Fruit fly (Drosophila melanogaster) whole organism, embryonic: Measurements from ENCODE around the gene dtn.

Experiments
- Awh ChIP-seq: fragments of 200-800 bp; sonication (Bioruptor generic); IDR thresholded peaks from 2 replicates; pipeline ENCODE4, ENCODE4 v1.3.6; 2022; ENCODE audit warnings: missing biosample characterization, missing genetic modification characterization
- HLH4C ChIP-seq: fragments of 200-800 bp; sonication (Bioruptor generic); IDR thresholded peaks from 3 replicates; pipeline ENCODE4 v1.3.6; 2022; ENCODE audit warnings: missing biosample characterization, missing genetic modification characterization; ENCODE audit not compliant: partially characterized antibody
- HLHmδ ChIP-seq: fragments of 200-800 bp; sonication (Bioruptor generic); optimal IDR thresholded peaks from 2 replicates; lab custom pipeline; 2018; ENCODE audit warnings: missing biosample characterization, mild to moderate bottlenecking, missing genetic modification characterization, moderate library complexity
- Sin3A ChIP-seq: fragments of >200 bp; optimal IDR thresholded peaks from 2 replicates; lab custom pipeline; 2018
- inv ChIP-seq: fragments of 200-800 bp; sonication (Bioruptor generic); IDR thresholded peaks from 2 replicates; pipeline ENCODE4 v1.3.6; 2022; ENCODE audit warnings: missing biosample characterization, missing genetic modification characterization; ENCODE audit not compliant: partially characterized antibody
- pan ChIP-seq, 4 experiments: fragments of >200 bp in 3 of 4; fragments of 200-800 bp in 1 of 4; sonication (Bioruptor generic) in 1 of 4; optimal IDR thresholded peaks in 3 of 4; IDR thresholded peaks in 1 of 4; 2 replicates each; pipeline versions ENCODE4 v1.3.6 to Lab custom; 2017 to 2022; ENCODE audit warnings: missing biosample characterization in 2 of 4, missing genetic modification characterization in 2 of 4, mixed read lengths in 1 of 4
- psq ChIP-seq: fragments of 200-800 bp; sonication (Bioruptor generic); optimal IDR thresholded peaks from 2 replicates; lab custom pipeline; 2017; ENCODE audit warnings: missing biosample characterization, missing genetic modification characterization

dm6 chrX:6192332-6192731 is 33.1 kb upstream of the dtn start, which contains the start of gene Ca-alpha1T:
- TF ChIP-seq Sin3A (lab: Kevin White, UChicago) (no peak), pan (optimal IDR thresholded peaks at IDR 0.05; lab: Kevin White, UChicago) (no peak), pan (GFP tag; optimal IDR thresholded peaks at IDR 0.05 in 1 of 2, IDR thresholded peaks at IDR 0.05 in 1 of 2) (no peak), HLHmδ (GFP tag; lab: Kevin White, UChicago) (no peak), psq (GFP tag; lab: Kevin White, UChicago) (no peak), HLH4C (GFP tag; lab: Robert Waterston, UW) (no peak), Awh (no peak), inv (no peak)
